Fruit fly (Drosophila melanogaster) whole organism, embryonic: Measurements from ENCODE around the gene hbt.

ENCODE experiments used
- Abd-B ChIP-seq: fragments of 200-800 bp; sonication (Bioruptor generic); optimal IDR thresholded peaks from 2 replicates; lab custom pipeline; 2018; ENCODE audit warnings: missing biosample characterization, mild to moderate bottlenecking, missing genetic modification characterization, moderate library complexity
- CG10565 ChIP-seq: fragments of 200-800 bp; sonication (Bioruptor generic); optimal IDR thresholded peaks from 3 replicates; lab custom pipeline; 2016; ENCODE audit warnings: missing biosample characterization, mild to moderate bottlenecking, missing genetic modification characterization
- CG10654 ChIP-seq: fragments of 200-800 bp; sonication (Bioruptor generic); optimal IDR thresholded peaks from 2 replicates; lab custom pipeline; 2016; ENCODE audit warnings: missing biosample characterization, missing genetic modification characterization
- CG1602 ChIP-seq: fragments of 200-800 bp; sonication (Bioruptor generic); optimal IDR thresholded peaks from 3 replicates; lab custom pipeline; 2016; ENCODE audit warnings: missing biosample characterization, missing genetic modification characterization
- CG17186 ChIP-seq: fragments of 200-800 bp; sonication (Bioruptor generic); optimal IDR thresholded peaks from 3 replicates; lab custom pipeline; 2017; ENCODE audit warnings: missing biosample characterization, missing genetic modification reagents, missing genetic modification characterization
- CG17359 ChIP-seq: fragments of 200-800 bp; sonication (Bioruptor generic); optimal IDR thresholded peaks from 3 replicates; lab custom pipeline; 2018; ENCODE audit warnings: missing biosample characterization, mild to moderate bottlenecking, missing genetic modification characterization, moderate library complexity
- CG17385 ChIP-seq: fragments of 200-800 bp; sonication (Bioruptor generic); optimal IDR thresholded peaks from 3 replicates; lab custom pipeline; 2018; ENCODE audit warnings: missing biosample characterization, mild to moderate bottlenecking, missing genetic modification characterization
- CG18619 ChIP-seq: fragments of 200-800 bp; sonication (Bioruptor generic); optimal IDR thresholded peaks from 3 replicates; lab custom pipeline; 2017; ENCODE audit warnings: missing biosample characterization, mild to moderate bottlenecking, missing genetic modification characterization
- CG2116 ChIP-seq: fragments of 200-800 bp; sonication (Bioruptor generic); optimal IDR thresholded peaks from 3 replicates; lab custom pipeline; 2018; ENCODE audit warnings: missing biosample characterization, mild to moderate bottlenecking, missing genetic modification characterization
- CG2678 ChIP-seq: fragments of 200-800 bp; sonication (Bioruptor generic); optimal IDR thresholded peaks from 3 replicates; lab custom pipeline; 2019; ENCODE audit warnings: missing biosample characterization, mild to moderate bottlenecking, missing genetic modification characterization, moderate library complexity
- CG33557 ChIP-seq: fragments of 200-800 bp; sonication (Bioruptor generic); optimal IDR thresholded peaks from 2 replicates; lab custom pipeline; 2019; ENCODE audit warnings: missing biosample characterization, mild to moderate bottlenecking, missing genetic modification characterization, moderate library complexity
- CG5180 ChIP-seq: fragments of 200-800 bp; sonication (Bioruptor generic); optimal IDR thresholded peaks from 3 replicates; lab custom pipeline; 2017; ENCODE audit warnings: missing biosample characterization, missing genetic modification characterization, mild to moderate bottlenecking, moderate library complexity, missing genetic modification reagents
- CG6254 ChIP-seq: fragments of 200-800 bp; sonication (Bioruptor generic); optimal IDR thresholded peaks from 3 replicates; lab custom pipeline; 2017; ENCODE audit warnings: mild to moderate bottlenecking, missing biosample characterization, missing genetic modification reagents, missing genetic modification characterization
- CG6683 ChIP-seq: fragments of 200-800 bp; sonication (Bioruptor generic); optimal IDR thresholded peaks from 2 replicates; lab custom pipeline; 2017; ENCODE audit warnings: missing biosample characterization, mild to moderate bottlenecking, missing genetic modification characterization, missing genetic modification reagents
- CG6791 ChIP-seq: fragments of 200-800 bp; sonication (Bioruptor generic); IDR thresholded peaks from 3 replicates; pipeline ENCODE4 v1.3.6; 2022; ENCODE audit warnings: missing biosample characterization, missing genetic modification characterization; ENCODE audit not compliant: partially characterized antibody
- CoRest ChIP-seq: fragments of 200-800 bp; sonication (Bioruptor generic); optimal IDR thresholded peaks from 3 replicates; lab custom pipeline; 2018; ENCODE audit warnings: missing biosample characterization, mild to moderate bottlenecking, missing genetic modification characterization, moderate library complexity
- Dp ChIP-seq: fragments of 200-800 bp; sonication (Bioruptor generic); optimal IDR thresholded peaks from 2 replicates; lab custom pipeline; 2018; ENCODE audit warnings: missing biosample characterization, mild to moderate bottlenecking, missing genetic modification characterization, moderate library complexity
- Elba2 ChIP-seq: fragments of 200-800 bp; sonication (Bioruptor generic); optimal IDR thresholded peaks from 3 replicates; lab custom pipeline; 2016; ENCODE audit warnings: missing biosample characterization, missing genetic modification characterization
- H2.0 ChIP-seq: fragments of 200-800 bp; sonication (Bioruptor generic); IDR thresholded peaks from 2 replicates; pipeline ENCODE4 v1.3.6; 2022; ENCODE audit warnings: missing biosample characterization, missing genetic modification characterization
- HLH3B ChIP-seq: fragments of 200-800 bp; sonication (Bioruptor generic); IDR thresholded peaks from 2 replicates; pipeline ENCODE4 v1.3.6; 2022; ENCODE audit warnings: missing biosample characterization, missing genetic modification characterization
- Med ChIP-seq: fragments of 200-800 bp; sonication (Bioruptor generic); peaks from one replicate; lab custom pipeline; 2016; ENCODE audit warnings: missing biosample characterization, missing genetic modification characterization, mild to moderate bottlenecking, inconsistent platforms, moderate library complexity
- Oaz ChIP-seq: fragments of 200-800 bp; sonication (Bioruptor generic); IDR thresholded peaks from 2 replicates; pipeline ENCODE4 v1.3.6; 2022; ENCODE audit warnings: missing biosample characterization, missing genetic modification characterization
- TFAM ChIP-seq: fragments of 200-800 bp; sonication (Bioruptor generic); optimal IDR thresholded peaks from 2 replicates; lab custom pipeline; 2017; ENCODE audit warnings: missing biosample characterization, missing genetic modification characterization, inconsistent platforms
- Trl ChIP-seq, 3 experiments: fragments of >200 bp in 2 of 3; fragments of 200-800 bp in 1 of 3; sonication (Bioruptor generic) in 1 of 3; optimal IDR thresholded peaks; 2 replicates in 1 of 3; 3 replicates in 2 of 3; lab custom pipeline; 2016 to 2017; ENCODE audit warnings: missing biosample characterization in 1 of 3, missing genetic modification characterization in 1 of 3
- crp ChIP-seq, 2 experiments: fragments of 200-800 bp; sonication (Bioruptor generic); optimal IDR thresholded peaks; 2 replicates in 1 of 2; 3 replicates in 1 of 2; lab custom pipeline; 2017; ENCODE audit warnings: missing biosample characterization in 2 of 2, missing genetic modification characterization in 2 of 2, mild to moderate bottlenecking in 1 of 2, moderate library complexity in 1 of 2
- dati ChIP-seq: fragments of 200-800 bp; sonication (Bioruptor generic); IDR thresholded peaks from 2 replicates; pipeline ENCODE4 v1.3.6; 2022; ENCODE audit warnings: missing biosample characterization, missing genetic modification characterization
- dm ChIP-seq: fragments of 200-800 bp; sonication (Bioruptor generic); optimal IDR thresholded peaks from 3 replicates; lab custom pipeline; 2016; ENCODE audit warnings: missing biosample characterization, missing genetic modification characterization
- ewg ChIP-seq: fragments of 200-800 bp; sonication (Bioruptor generic); optimal IDR thresholded peaks from 3 replicates; lab custom pipeline; 2017; ENCODE audit warnings: mild to moderate bottlenecking, missing biosample characterization, missing genetic modification reagents, missing genetic modification characterization
- exex ChIP-seq: fragments of 200-800 bp; sonication (Bioruptor generic); optimal IDR thresholded peaks from 4 replicates; lab custom pipeline; 2018; ENCODE audit warnings: missing biosample characterization, mild to moderate bottlenecking, missing genetic modification characterization, moderate library complexity
- ind ChIP-seq: fragments of 200-800 bp; sonication (Bioruptor generic); optimal IDR thresholded peaks from 3 replicates; lab custom pipeline; 2016; ENCODE audit warnings: missing biosample characterization, missing genetic modification characterization
- lbe ChIP-seq: fragments of 200-800 bp; sonication (Bioruptor generic); optimal IDR thresholded peaks from 2 replicates; lab custom pipeline; 2016; ENCODE audit warnings: missing biosample characterization, mild to moderate bottlenecking, missing genetic modification characterization
- odd ChIP-seq: fragments of 200-800 bp; sonication (Bioruptor generic); optimal IDR thresholded peaks from 2 replicates; lab custom pipeline; 2017; ENCODE audit warnings: missing biosample characterization, mild to moderate bottlenecking, missing genetic modification characterization
- onecut ChIP-seq: fragments of 200-800 bp; sonication (Bioruptor generic); IDR thresholded peaks from 2 replicates; pipeline ENCODE4 v1.3.6; 2022; ENCODE audit warnings: missing biosample characterization, missing genetic modification characterization
- pnt ChIP-seq: fragments of 200-800 bp; sonication (Bioruptor generic); optimal IDR thresholded peaks from 3 replicates; lab custom pipeline; 2016; ENCODE audit warnings: missing biosample characterization, missing genetic modification characterization
- prd ChIP-seq, 3 experiments: fragments of >200 bp in 2 of 3; fragments of 200-800 bp in 1 of 3; sonication (Bioruptor generic) in 1 of 3; optimal IDR thresholded peaks in 2 of 3; IDR thresholded peaks in 1 of 3; 2 replicates in 2 of 3; 3 replicates in 1 of 3; pipeline versions ENCODE4 v1.3.6 to Lab custom; 2017 to 2022; ENCODE audit warnings: missing biosample characterization in 1 of 3, missing genetic modification characterization in 1 of 3
- sens-2 ChIP-seq: fragments of 200-800 bp; sonication (Bioruptor generic); IDR thresholded peaks from 2 replicates; pipeline ENCODE4 v1.3.6; 2022; ENCODE audit warnings: missing biosample characterization, missing genetic modification characterization
- tin ChIP-seq: fragments of 200-800 bp; sonication (Bioruptor generic); optimal IDR thresholded peaks from 3 replicates; lab custom pipeline; 2016; ENCODE audit warnings: missing biosample characterization, missing genetic modification characterization
- wdn ChIP-seq: fragments of 200-800 bp; sonication (Bioruptor generic); IDR thresholded peaks from 2 replicates; pipeline ENCODE4 v1.3.6; 2022; ENCODE audit warnings: missing biosample characterization, missing genetic modification characterization
- wor ChIP-seq: fragments of 200-800 bp; sonication (Bioruptor generic); IDR thresholded peaks from 2 replicates; pipeline ENCODE4 v1.3.6; 2022; ENCODE audit warnings: missing biosample characterization, missing genetic modification characterization
- z ChIP-seq: fragments of 200-800 bp; sonication (Bioruptor generic); IDR thresholded peaks from 3 replicates; pipeline ENCODE4 v1.3.6; 2022; ENCODE audit warnings: missing biosample characterization, missing genetic modification characterization

Gene hbt

dm6 chr2L:13366109-13366747 lies 35.3 kb upstream of the hbt start, which contains the start of the genes Nnp-1 and Grx3 (continued):
- TF ChIP-seq Med (peak; percentile 81), CG1602 (GFP tag; lab: Kevin White, UChicago) (peak; percentile 22), Dp (GFP tag; lab: Kevin White, UChicago) (peak; percentile 1), CG6254 (GFP tag; lab: Kevin White, UChicago) (peak; percentile 5), wdn (GFP tag; lab: Robert Waterston, UW) (peak; percentile 20; the same call in 1 of the 2 replicates), H2.0 (GFP tag; lab: Robert Waterston, UW) (0 out of 2 replicates have a peak, but pooled peaks have one; percentile 16), prd (optimal IDR thresholded peaks at IDR 0.05; lab: Kevin White, UChicago) (no peak), prd (GFP tag; IDR thresholded peaks at IDR 0.05; lab: Robert Waterston, UW) (peak; percentile 58; the same call in 1 of the 3 replicates), lbe (GFP tag; lab: Kevin White, UChicago) (no peak), CG17186 (GFP tag; lab: Kevin White, UChicago) (peak; percentile 13), CG2116 (GFP tag; lab: Kevin White, UChicago) (peak; percentile 54), tin (GFP tag; lab: Kevin White, UChicago) (peak; percentile 54), Elba2 (no peak), wor (no peak), CG10654 (GFP tag; lab: Kevin White, UChicago) (peak; percentile 30), CG18619 (GFP tag; lab: Kevin White, UChicago) (peak; percentile 36), ind (GFP tag; lab: Kevin White, UChicago) (peak; percentile 68), CG5180 (GFP tag; lab: Kevin White, UChicago) (peak; percentile 71), CoRest (peak; percentile 79)

dm6 chr2L:13362953-13363352 lies 32.0 kb upstream of the hbt start:
- no peak for TF ChIP-seq Oaz (GFP tag; lab: Robert Waterston, UW)
- TF ChIP-seq CG6791 (GFP tag; lab: Robert Waterston, UW), result peak; percentile 16; the same call in 1 of the 3 replicates
- no peak for TF ChIP-seq exex (tag; lab: Kevin White, UChicago)
- no peak for TF ChIP-seq CG17385 (GFP tag; lab: Kevin White, UChicago)
- TF ChIP-seq CG33557 (GFP tag; lab: Kevin White, UChicago), result no peak
- TF ChIP-seq dm (GFP tag; lab: Kevin White, UChicago), result no peak
- TF ChIP-seq HLH3B (GFP tag; lab: Robert Waterston, UW), result no peak
- TF ChIP-seq CG2678, result no peak
- peak; percentile 98 for TF ChIP-seq z (GFP tag; lab: Robert Waterston, UW)

- TF ChIP-seq CG6683 (GFP tag; lab: Kevin White, UChicago), result no peak
- TF ChIP-seq TFAM (GFP tag; lab: Kevin White, UChicago), result no peak
- TF ChIP-seq odd (GFP tag; lab: Kevin White, UChicago), result no peak
Measured at dm6 chr2L:13361465-13361864, 30.5 kb upstream of the hbt start, which contains the start of gene CG9377. Gene CG9377 (minus strand): TSS chr2L:13361565.

- TF ChIP-seq sens-2 (GFP tag; lab: Robert Waterston, UW) (no peak), Trl (optimal IDR thresholded peaks at IDR 0.05; lab: Kevin White, UChicago) (peak; percentile 20 to 31), Trl (GFP tag; optimal IDR thresholded peaks at IDR 0.05; lab: Kevin White, UChicago) (no peak), ewg (GFP tag; lab: Kevin White, UChicago) (peak; percentile 93), CG10565 (GFP tag; lab: Kevin White, UChicago) (no peak), wdn (GFP tag; lab: Robert Waterston, UW) (no peak), CG17359 (tag; lab: Kevin White, UChicago) (no peak), onecut (GFP tag; lab: Robert Waterston, UW) (peak; percentile 92), Abd-B (GFP tag; lab: Kevin White, UChicago) (no peak), pnt (GFP tag; lab: Kevin White, UChicago) (no peak), crp (GFP tag; optimal IDR thresholded peaks at IDR 0.05; lab: Kevin White, UChicago) (peak in 1 of 2 experiments; percentile 62), dati (no peak)
Measured at dm6 chr2L:13354580-13355347, 23.8 kb upstream of the hbt start, which contains the start of gene CG9395. Gene CG9395 (minus strand): TSS chr2L:13355073.
